Fruit fly (Drosophila melanogaster): ENCODE results near the gene Hpd.

DNA sequence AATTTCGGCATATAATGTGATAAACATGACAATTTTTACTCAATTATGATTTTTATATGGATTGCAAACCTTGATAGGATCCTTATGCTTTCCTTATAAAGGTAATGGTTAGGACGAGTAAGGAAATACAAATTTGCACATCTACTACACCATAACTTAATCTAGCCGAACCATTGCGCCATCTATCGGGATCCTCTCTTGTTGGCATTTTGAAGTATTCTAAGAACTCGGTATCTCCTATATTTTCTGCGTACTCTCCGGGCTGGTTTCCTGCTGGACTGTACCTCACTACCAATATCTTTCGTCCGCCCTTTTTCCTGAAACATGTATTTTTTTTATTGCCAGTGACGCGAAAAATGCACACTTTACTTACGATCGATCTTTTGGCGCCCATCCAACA is 25.0 kb upstream of the Hpd start, which contains the start of gene atk:
- TF ChIP-seq CG34367 (tag; optimal IDR thresholded peaks at IDR 0.05) (no peak), CG13204 (GFP tag; optimal IDR thresholded peaks at IDR 0.05) (no peak), EcR (GFP tag; optimal IDR thresholded peaks at IDR 0.05) (no peak), CG12605 (GFP tag; IDR thresholded peaks at IDR 0.05) (no peak), CG8301 (tag; optimal IDR thresholded peaks at IDR 0.05) (no peak), CG14655 (GFP tag; optimal IDR thresholded peaks at IDR 0.05) (no peak), gl (tag; optimal IDR thresholded peaks at IDR 0.05) (no peak), D1 (tag; optimal IDR thresholded peaks at IDR 0.05) (no peak)
